Fruit fly (Drosophila melanogaster): ENCODE measurements around the gene Appl.

dm6 chrX:498434-498833 lies 31.9 kb upstream of the Appl start:
- no peak for TF ChIP-seq Sin3A (optimal IDR thresholded peaks at IDR 0.05)
- TF ChIP-seq ttk (optimal IDR thresholded peaks at IDR 0.05) = no peak
- TF ChIP-seq psq (optimal IDR thresholded peaks at IDR 0.05) = no peak
- TF ChIP-seq insv (optimal IDR thresholded peaks at IDR 0.05) = no peak
- no peak for TF ChIP-seq h (optimal IDR thresholded peaks at IDR 0.05)
